Fruit fly (Drosophila melanogaster): ENCODE measurements around the gene pasi1.
A peak's percentile ranks its signal among the peaks of the same experiment; 100 is the strongest.

The pasi1 gene

dm6 chr3R:17781371-17781770 is 13.5 kb upstream of the pasi1 start (continued):
- TF ChIP-seq z (GFP tag; IDR thresholded peaks at IDR 0.05) = 0 out of 3 replicates have a peak, but pooled peaks have one; percentile 10
- TF ChIP-seq schlank (tag; optimal IDR thresholded peaks at IDR 0.05) = peak; percentile 73
- peak; percentile 73 for TF ChIP-seq CG8388 (GFP tag; optimal IDR thresholded peaks at IDR 0.05)
- TF ChIP-seq dysf (GFP tag; IDR thresholded peaks at IDR 0.05) = peak; percentile 93
- TF ChIP-seq CG18011 (GFP tag; optimal IDR thresholded peaks at IDR 0.05) = peak; percentile 8
- TF ChIP-seq CG10267 (tag; optimal IDR thresholded peaks at IDR 0.05) = peak; percentile 66
- peak; percentile 43 for TF ChIP-seq CG15011 (GFP tag; optimal IDR thresholded peaks at IDR 0.05)
- TF ChIP-seq Xbp1 (GFP tag; optimal IDR thresholded peaks at IDR 0.05) = peak; percentile 79
- no peak for TF ChIP-seq dmrt11E (tag; optimal IDR thresholded peaks at IDR 0.05)
- TF ChIP-seq CG15269 (tag; optimal IDR thresholded peaks at IDR 0.05) = peak; percentile 88
- TF ChIP-seq esg (GFP tag; conservative IDR thresholded peaks at IDR 0.05) = peak; percentile 72
- TF ChIP-seq ind (GFP tag; optimal IDR thresholded peaks at IDR 0.05) = peak; percentile 84
- peak; percentile 86 for TF ChIP-seq tap (tag; optimal IDR thresholded peaks at IDR 0.05)
- TF ChIP-seq Tbp (GFP tag; optimal IDR thresholded peaks at IDR 0.05) = no peak
- TF ChIP-seq CG3281 (GFP tag; optimal IDR thresholded peaks at IDR 0.05) = peak; percentile 77
- peak; percentile 92 for TF ChIP-seq al (GFP tag; IDR thresholded peaks at IDR 0.05)
- TF ChIP-seq CG10366 (GFP tag; IDR thresholded peaks at IDR 0.05) = peak; percentile 80
- no peak for TF ChIP-seq nerfin-2 (GFP tag; IDR thresholded peaks at IDR 0.05; ENCODE audit: partially characterized antibody)
- TF ChIP-seq CG13775 (GFP tag; optimal IDR thresholded peaks at IDR 0.05) = peak; percentile 37
- TF ChIP-seq CTCF (GFP tag; optimal IDR thresholded peaks at IDR 0.05) = no peak
- peak; percentile 64 for TF ChIP-seq en (GFP tag; optimal IDR thresholded peaks at IDR 0.05)
- TF ChIP-seq Nf-YA (GFP tag; IDR thresholded peaks at IDR 0.05) = peak; percentile 60; the same call in 1 of the 2 replicates
- TF ChIP-seq sug (tag; optimal IDR thresholded peaks at IDR 0.05) = peak; percentile 85
- peak; percentile 66 for TF ChIP-seq HmgZ (tag; optimal IDR thresholded peaks at IDR 0.05)
- TF ChIP-seq Hand (GFP tag; optimal IDR thresholded peaks at IDR 0.05) = peak; percentile 33
- no peak for TF ChIP-seq fru (optimal IDR thresholded peaks at IDR 0.05)
- peak; percentile 87 for TF ChIP-seq Nf-YC (tag; optimal IDR thresholded peaks at IDR 0.05)
- TF ChIP-seq sob (GFP tag; IDR thresholded peaks at IDR 0.05) = peak; percentile 88
- peak; percentile 62; the same call in 1 of the 2 replicates for TF ChIP-seq dati (GFP tag; IDR thresholded peaks at IDR 0.05)
- peak; percentile 73; the same call in 2 of the 3 replicates for TF ChIP-seq CG3726 (GFP tag; IDR thresholded peaks at IDR 0.05)
- peak; percentile 63 for TF ChIP-seq sens-2 (GFP tag; IDR thresholded peaks at IDR 0.05)
- peak; percentile 64 for TF ChIP-seq CG10654 (GFP tag; optimal IDR thresholded peaks at IDR 0.05)
- TF ChIP-seq jing (GFP tag; optimal IDR thresholded peaks at IDR 0.05) = peak; percentile 26
- peak; percentile 81 for TF ChIP-seq CG12299 (tag; optimal IDR thresholded peaks at IDR 0.05)
- TF ChIP-seq sima (GFP tag; optimal IDR thresholded peaks at IDR 0.05) = peak; percentile 26
- TF ChIP-seq CG10959 (GFP tag; IDR thresholded peaks at IDR 0.05) = peak; percentile 56
- no peak for TF ChIP-seq sc (optimal IDR thresholded peaks at IDR 0.05)
- TF ChIP-seq sc (GFP tag; optimal IDR thresholded peaks at IDR 0.05) = peak; percentile 15
- TF ChIP-seq usp (GFP tag; optimal IDR thresholded peaks at IDR 0.05) = no peak
- no peak for TF ChIP-seq amos (GFP tag; IDR thresholded peaks at IDR 0.05; ENCODE audit: partially characterized antibody)
- TF ChIP-seq NK7.1 (GFP tag; optimal IDR thresholded peaks at IDR 0.05) = peak; percentile 80
- peak; percentile 90 for TF ChIP-seq tgo (GFP tag; IDR thresholded peaks at IDR 0.05)
- peak; percentile 4 for TF ChIP-seq CG4617 (GFP tag; optimal IDR thresholded peaks at IDR 0.05; ENCODE audit: borderline replicate concordance)
- TF ChIP-seq CG32532 (GFP tag; IDR thresholded peaks at IDR 0.05) = peak; percentile 94
- peak; percentile 85 for TF ChIP-seq H15 (GFP tag; IDR thresholded peaks at IDR 0.05)
- TF ChIP-seq jumu (GFP tag; optimal IDR thresholded peaks at IDR 0.05) = peak; percentile 72
- peak; percentile 82 for TF ChIP-seq mam (GFP tag; optimal IDR thresholded peaks at IDR 0.05)
- TF ChIP-seq repo (GFP tag; optimal IDR thresholded peaks at IDR 0.05) = peak; percentile 52
- TF ChIP-seq chm (GFP tag; IDR thresholded peaks at IDR 0.05) = peak; percentile 82
- no peak for TF ChIP-seq CG3065 (GFP tag; optimal IDR thresholded peaks at IDR 0.05)
- TF ChIP-seq CG1529 (GFP tag; optimal IDR thresholded peaks at IDR 0.05) = peak; percentile 53
- TF ChIP-seq wor (GFP tag; IDR thresholded peaks at IDR 0.05) = peak; percentile 71
- TF ChIP-seq ac (GFP tag; optimal IDR thresholded peaks at IDR 0.05) = no peak

Data from whole organism, embryonic.